Worm (Caenorhabditis elegans): Measurements from ENCODE around the gene papl-1.

papl-1 gene

DNA sequence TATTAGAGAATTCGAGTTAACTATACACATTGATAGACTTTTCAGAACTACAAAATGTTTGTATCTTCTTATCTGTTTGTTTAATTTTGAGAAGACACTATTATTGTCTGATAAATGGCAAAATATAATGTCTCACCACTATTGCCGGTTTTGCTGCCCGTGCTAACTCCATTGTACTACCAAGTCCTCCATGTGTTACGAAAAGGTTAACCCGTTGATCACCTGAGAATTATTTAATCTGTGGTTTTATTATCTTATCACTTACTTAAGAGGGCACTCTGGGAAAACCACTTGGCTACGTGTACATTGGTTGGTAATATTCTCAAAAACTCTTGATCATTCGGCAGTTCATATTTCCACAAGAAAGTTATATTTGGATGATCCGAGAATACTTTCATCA, 36.4 kb upstream of the papl-1 start:
- no peak for TF ChIP-seq dpl-1 (GFP tag; optimal IDR thresholded peaks at IDR 0.05)
- TF ChIP-seq B0035.1 (tag; optimal IDR thresholded peaks at IDR 0.05), result no peak
- TF ChIP-seq madf-3 (GFP tag; IDR thresholded peaks at IDR 0.05), result no peak
- TF ChIP-seq atf-7 (tag; optimal IDR thresholded peaks at IDR 0.05), result no peak
- no peak for TF ChIP-seq tbp1 (GFP tag; optimal IDR thresholded peaks at IDR 0.05)
- no peak for TF ChIP-seq him-1 (tag; optimal IDR thresholded peaks at IDR 0.05)
- TF ChIP-seq B0261.1 (tag; optimal IDR thresholded peaks at IDR 0.05), result no peak

DNA sequence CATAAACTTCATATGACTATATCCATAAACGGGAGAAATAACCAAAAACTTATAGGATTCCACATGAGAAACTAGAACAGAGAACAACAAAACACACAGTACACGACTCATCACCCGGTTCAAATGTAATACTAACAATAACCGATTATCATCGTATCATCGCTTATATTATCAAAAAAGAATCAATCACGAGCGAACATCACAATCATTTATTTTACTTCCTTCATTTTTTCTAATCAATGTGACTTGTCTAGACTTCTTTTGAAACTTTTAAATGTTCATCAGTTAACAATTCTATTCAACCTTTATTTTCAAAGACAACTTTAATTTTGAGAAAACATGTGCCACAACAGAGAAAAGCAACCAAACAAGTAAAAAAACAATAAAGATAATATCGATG, 35.6 kb upstream of the papl-1 start, which contains the start of gene ugt-4:
Gene ugt-4, minus strand, starts transcription at position 141 of the 400 bp plus-strand sequence.
- TF ChIP-seq lin-26 (GFP tag; IDR thresholded peaks at IDR 0.05), result no peak
- peak; percentile 62 for TF ChIP-seq nhr-80 (tag; optimal IDR thresholded peaks at IDR 0.05)
- TF ChIP-seq K12H6.12 (tag; optimal IDR thresholded peaks at IDR 0.05), result no peak

DNA sequence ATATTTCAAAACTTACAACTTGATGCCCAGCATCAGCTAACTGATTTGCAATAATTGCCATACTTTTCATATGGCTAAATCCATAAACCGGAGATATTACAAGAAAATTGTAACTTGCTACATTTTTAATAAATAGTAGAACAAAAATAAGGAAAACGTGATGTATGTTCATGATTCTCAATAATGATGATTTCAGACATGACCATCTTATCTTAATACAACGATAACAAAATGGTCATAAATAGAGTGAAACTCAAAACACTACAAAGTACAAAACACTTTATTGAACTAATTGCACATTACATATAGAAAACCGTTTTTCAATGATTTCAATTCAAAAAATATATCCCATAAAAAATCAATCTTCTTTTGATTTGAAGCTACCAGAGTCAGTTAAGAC, 33.2 kb upstream of the papl-1 start, which contains the start of gene ugt-5:
Gene ugt-5, minus strand, starts transcription at position 214 of the 400 bp plus-strand sequence.
- TF ChIP-seq him-1 (tag; optimal IDR thresholded peaks at IDR 0.05), result no peak
- TF ChIP-seq nhr-80 (tag; optimal IDR thresholded peaks at IDR 0.05), result peak; percentile 22

DNA sequence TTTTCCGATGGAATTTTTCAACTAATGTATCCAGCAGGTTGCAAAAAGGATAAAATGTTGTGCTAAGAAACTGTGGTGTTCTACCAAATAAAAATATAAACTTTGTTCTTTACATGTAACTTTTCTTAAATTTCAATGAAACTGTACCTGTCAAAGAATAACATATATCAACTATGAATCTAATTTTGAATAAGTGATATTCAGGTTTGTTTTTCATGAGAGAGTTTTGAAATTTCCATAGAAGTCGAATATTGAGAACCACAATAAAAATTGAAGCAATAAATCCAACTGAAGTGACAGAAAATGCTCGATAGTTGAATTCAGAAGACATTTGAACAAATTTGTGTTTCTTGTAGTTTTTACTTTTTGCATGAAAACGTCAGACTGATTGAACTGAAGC, 30.6 kb upstream of the papl-1 start, which contains the start of gene srbc-43:
Gene srbc-43, minus strand, starts transcription at position 331 of the 400 bp plus-strand sequence.
- TF ChIP-seq ceh-58 (GFP tag; IDR thresholded peaks at IDR 0.05), result no peak
- TF ChIP-seq chd-7 (tag; optimal IDR thresholded peaks at IDR 0.05), result no peak
- TF ChIP-seq F57A8.1 (GFP tag; optimal IDR thresholded peaks at IDR 0.05), result no peak
- TF ChIP-seq unc-62 (GFP tag; optimal IDR thresholded peaks at IDR 0.05), result no peak
- no peak for TF ChIP-seq bed-2 (GFP tag; IDR thresholded peaks at IDR 0.05)
- no peak for TF ChIP-seq cebp-2 (GFP tag; IDR thresholded peaks at IDR 0.05)
- TF ChIP-seq snpc-1.1 (tag; optimal IDR thresholded peaks at IDR 0.05; ENCODE audit: insufficient read depth), result no peak
- TF ChIP-seq Y56A3A.18 (GFP tag; IDR thresholded peaks at IDR 0.05), result no peak
- TF ChIP-seq lin-26 (GFP tag; IDR thresholded peaks at IDR 0.05), result no peak
- TF ChIP-seq F52B5.7 (tag; optimal IDR thresholded peaks at IDR 0.05), result no peak
- TF ChIP-seq F10E7.11 (tag; optimal IDR thresholded peaks at IDR 0.05), result no peak
- no peak for TF ChIP-seq hlh-26 (GFP tag; conservative IDR thresholded peaks at IDR 0.05)
- TF ChIP-seq sea-2 (GFP tag; IDR thresholded peaks at IDR 0.05), result no peak

DNA sequence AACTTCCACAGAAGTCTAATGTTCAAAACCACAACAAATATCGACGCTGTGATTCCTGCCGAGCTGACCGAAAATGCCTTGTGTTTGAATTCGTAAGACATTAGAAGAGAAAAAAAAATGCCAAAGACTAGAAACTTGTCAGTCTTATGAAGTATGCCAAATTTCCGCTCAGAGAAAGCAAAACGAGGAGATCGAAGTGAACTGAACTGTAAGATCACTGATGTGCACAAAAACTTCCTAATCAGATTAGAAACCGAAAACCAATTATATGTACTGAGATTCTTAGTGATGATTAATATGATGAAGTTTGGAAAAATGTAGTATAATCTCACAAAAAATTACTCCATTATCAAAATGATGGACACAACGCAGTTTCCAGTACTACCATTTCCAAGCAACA, 28.9 kb upstream of the papl-1 start, which contains the start of gene srbc-44:
Gene srbc-44, minus strand, starts transcription at position 101 of the 400 bp plus-strand sequence.
- TF ChIP-seq Y79H2A.3 (GFP tag; conservative IDR thresholded peaks at IDR 0.05), result no peak

DNA sequence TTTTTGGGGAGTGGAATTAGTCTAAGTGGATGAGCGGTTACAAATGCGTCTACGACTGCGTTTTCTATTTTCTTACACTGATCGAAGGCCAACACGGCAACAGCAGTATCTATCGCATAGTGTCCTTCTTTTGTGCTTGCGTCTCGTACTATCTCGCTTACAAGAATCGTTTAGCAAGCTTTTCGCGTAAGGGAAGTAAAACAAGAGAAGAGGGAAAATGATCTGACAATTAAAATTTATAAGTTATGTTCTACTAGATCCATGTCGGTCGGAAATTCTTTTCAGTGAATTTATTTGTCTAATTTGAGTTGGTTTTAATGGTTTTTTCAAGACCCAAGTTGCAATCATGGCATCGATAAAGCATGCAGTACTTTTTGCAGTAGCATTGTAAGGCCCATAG, 27.5 kb upstream of the papl-1 start, which contains the start of gene fkb-4:
Gene fkb-4, minus strand, starts transcription at position 101 of the 400 bp plus-strand sequence.
- no peak for TF ChIP-seq repo-1 (tag; optimal IDR thresholded peaks at IDR 0.05)
- TF ChIP-seq rpc-1 (optimal IDR thresholded peaks at IDR 0.05), result no peak
- no peak for TF ChIP-seq rpc-1 (tag; optimal IDR thresholded peaks at IDR 0.05)
- no peak for TF ChIP-seq ztf-22 (GFP tag; optimal IDR thresholded peaks at IDR 0.05)
- TF ChIP-seq F52B5.7 (tag; optimal IDR thresholded peaks at IDR 0.05), result no peak
- TF ChIP-seq cebp-2 (GFP tag; IDR thresholded peaks at IDR 0.05), result no peak
- TF ChIP-seq dpl-1 (GFP tag; optimal IDR thresholded peaks at IDR 0.05), result no peak

DNA sequence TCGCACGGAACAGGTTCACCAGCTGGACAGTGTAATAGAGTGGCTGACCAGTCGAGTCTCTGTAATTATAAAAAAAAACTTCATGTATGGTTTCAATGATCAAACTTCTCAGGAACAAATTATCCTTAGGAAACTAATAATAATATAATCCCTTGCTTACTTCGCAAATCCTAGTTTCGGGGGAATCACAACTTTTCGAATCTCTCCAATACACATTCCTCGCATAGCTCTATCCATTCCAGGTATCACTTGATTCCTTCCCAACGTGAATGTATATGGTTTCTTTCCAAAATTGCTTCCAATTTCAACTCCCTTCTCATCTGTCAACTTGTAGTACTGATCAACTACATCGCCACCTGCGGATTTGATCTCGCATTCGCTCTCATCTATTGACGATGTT, 26.8 kb upstream of the papl-1 start:
- no peak for TF ChIP-seq ztf-6 (GFP tag; IDR thresholded peaks at IDR 0.05)
- TF ChIP-seq lin-26 (GFP tag; IDR thresholded peaks at IDR 0.05), result no peak
- no peak for TF ChIP-seq snpc-3.4 (tag; optimal IDR thresholded peaks at IDR 0.05)
- TF ChIP-seq ztf-3 (GFP tag; optimal IDR thresholded peaks at IDR 0.05), result no peak
- no peak for TF ChIP-seq snpc-1.1 (tag; optimal IDR thresholded peaks at IDR 0.05; ENCODE audit: insufficient read depth)
- TF ChIP-seq bed-2 (GFP tag; IDR thresholded peaks at IDR 0.05), result no peak
- no peak for TF ChIP-seq efl-1 (GFP tag; optimal IDR thresholded peaks at IDR 0.05)
- no peak for TF ChIP-seq ztf-28 (GFP tag; IDR thresholded peaks at IDR 0.05)
- no peak for TF ChIP-seq xnd-1 (tag; optimal IDR thresholded peaks at IDR 0.05)
- TF ChIP-seq Y56A3A.18 (GFP tag; IDR thresholded peaks at IDR 0.05), result no peak
- TF ChIP-seq ceh-91 (GFP tag; IDR thresholded peaks at IDR 0.05), result no peak
- no peak for TF ChIP-seq nhr-179 (tag; optimal IDR thresholded peaks at IDR 0.05)
- no peak for TF ChIP-seq rec-8 (tag; optimal IDR thresholded peaks at IDR 0.05)
- TF ChIP-seq ccch-3 (GFP tag; optimal IDR thresholded peaks at IDR 0.05), result no peak
- no peak for TF ChIP-seq nfyb-1 (GFP tag; IDR thresholded peaks at IDR 0.05)
- no peak for TF ChIP-seq dpl-1 (GFP tag; optimal IDR thresholded peaks at IDR 0.05)

Data from whole organism, young adult.